1 fruit fly cellular context compared by ENCODE assay signal in the genomic region with DNA sequence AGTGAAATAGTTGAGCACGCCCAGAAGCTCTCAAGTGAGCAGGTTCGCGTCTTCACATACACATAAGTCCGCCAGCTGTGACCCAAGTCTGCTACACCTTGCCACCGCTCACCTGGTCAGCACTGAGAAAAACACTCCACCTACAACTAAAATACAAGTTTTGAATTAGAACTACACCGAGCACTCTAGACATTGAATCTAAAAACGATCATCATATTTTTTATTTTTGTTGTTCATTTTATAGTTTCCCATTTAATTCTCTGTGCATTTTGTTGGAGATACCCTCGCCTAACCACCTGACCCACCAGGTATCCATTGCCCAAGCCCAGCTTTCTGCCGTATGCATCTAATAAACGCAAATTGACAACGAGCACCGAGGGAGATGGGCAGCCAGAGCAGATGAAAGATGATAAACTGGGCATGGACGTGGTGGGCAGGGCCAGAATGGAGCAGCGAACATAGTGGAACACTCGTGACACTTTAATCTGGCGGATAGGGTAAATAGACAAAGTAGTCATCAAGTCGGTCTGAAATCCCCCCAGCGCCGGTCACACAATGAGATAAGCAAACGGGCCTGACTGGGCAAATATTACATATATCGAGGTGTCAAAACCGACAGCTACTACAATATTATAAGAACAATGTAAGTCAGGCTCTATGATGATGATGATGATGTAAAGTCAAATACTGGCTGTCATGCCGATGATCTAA.
TF ChIP-seq lines count a peak whose summit lies in the region.

No protein-coding gene starts in this region.

TF ChIP-seq in whole organism, embryonic, 481 proteins besides CTCF, POLR2A, EP300 and RAD21 (continued from another document):
- no peak for TF ChIP-seq C15 (GFP tag; IDR thresholded peaks at IDR 0.05; lab: Robert Waterston, UW)
- TF ChIP-seq gem (tag; optimal IDR thresholded peaks at IDR 0.05; lab: Kevin White, UChicago), result peak; percentile 13
- no peak for TF ChIP-seq CG1647 (GFP tag; optimal IDR thresholded peaks at IDR 0.05; lab: Kevin White, UChicago)
- peak; percentile 7; the same call in 1 of the 2 replicates for TF ChIP-seq Xrp1 (GFP tag; IDR thresholded peaks at IDR 0.05; lab: Robert Waterston, UW)
- TF ChIP-seq fd96Cb (tag; optimal IDR thresholded peaks at IDR 0.05; lab: Kevin White, UChicago), result no peak
- TF ChIP-seq CG10654 (GFP tag; optimal IDR thresholded peaks at IDR 0.05; lab: Kevin White, UChicago), result no peak
- TF ChIP-seq Ets65A (GFP tag; lab: Kevin White, UChicago), result peak; percentile 42
- TF ChIP-seq CG4404 (GFP tag; IDR thresholded peaks at IDR 0.05; lab: Robert Waterston, UW), result no peak
- TF ChIP-seq phol (tag; optimal IDR thresholded peaks at IDR 0.05; lab: Kevin White, UChicago), result peak; percentile 18
- TF ChIP-seq CG16863 (GFP tag; optimal IDR thresholded peaks at IDR 0.05; lab: Kevin White, UChicago), result peak; percentile 2
- TF ChIP-seq E2f1 (GFP tag; IDR thresholded peaks at IDR 0.05; lab: Robert Waterston, UW), result peak; percentile 50
- no peak for TF ChIP-seq Kr (GFP tag; optimal IDR thresholded peaks at IDR 0.05; lab: Kevin White, UChicago)
- TF ChIP-seq sens (GFP tag; lab: Kevin White, UChicago), result peak; percentile 59
- no peak for TF ChIP-seq CG7745 (tag; optimal IDR thresholded peaks at IDR 0.05; lab: Kevin White, UChicago)
- no peak for TF ChIP-seq BtbVII (GFP tag; optimal IDR thresholded peaks at IDR 0.05; lab: Kevin White, UChicago)
- 0 out of 3 replicates have a peak, but pooled peaks have one; percentile 18 for TF ChIP-seq Aef1 (GFP tag; IDR thresholded peaks at IDR 0.05; lab: Robert Waterston, UW)
- TF ChIP-seq bab2 (GFP tag; optimal IDR thresholded peaks at IDR 0.05; lab: Kevin White, UChicago), result peak; percentile 12
- TF ChIP-seq dysf (GFP tag; IDR thresholded peaks at IDR 0.05; lab: Robert Waterston, UW), result peak; percentile 45; the same call in 1 of the 3 replicates
- no peak for TF ChIP-seq CG12219 (GFP tag; optimal IDR thresholded peaks at IDR 0.05; lab: Kevin White, UChicago)
- peak; percentile 35 for TF ChIP-seq CG7839 (tag; optimal IDR thresholded peaks at IDR 0.05; lab: Kevin White, UChicago)
- TF ChIP-seq Ravus (GFP tag; IDR thresholded peaks at IDR 0.05; lab: Robert Waterston, UW), result peak; percentile 3; the same call in 1 of the 2 replicates
- TF ChIP-seq CG2712 (tag; optimal IDR thresholded peaks at IDR 0.05; lab: Kevin White, UChicago), result peak; percentile 15
- no peak for TF ChIP-seq schlank (tag; optimal IDR thresholded peaks at IDR 0.05; lab: Kevin White, UChicago)
- peak; percentile 44; the same call in 2 of the 3 replicates for TF ChIP-seq B-H1 (GFP tag; IDR thresholded peaks at IDR 0.05; lab: Robert Waterston, UW)
- peak; percentile 39 for TF ChIP-seq lab (GFP tag; optimal IDR thresholded peaks at IDR 0.05; lab: Kevin White, UChicago)
- peak; percentile 44 for TF ChIP-seq Drgx (GFP tag; IDR thresholded peaks at IDR 0.05; lab: Robert Waterston, UW)
- peak; percentile 33 for TF ChIP-seq Sox102F (GFP tag; optimal IDR thresholded peaks at IDR 0.05; lab: Kevin White, UChicago)
- peak; percentile 25 for TF ChIP-seq CG12391 (tag; optimal IDR thresholded peaks at IDR 0.05; lab: Kevin White, UChicago)
- no peak for TF ChIP-seq sd (tag; optimal IDR thresholded peaks at IDR 0.05; lab: Kevin White, UChicago)
- no peak for TF ChIP-seq gfzf (GFP tag; optimal IDR thresholded peaks at IDR 0.05; lab: Kevin White, UChicago)
- TF ChIP-seq sim (GFP tag; IDR thresholded peaks at IDR 0.05; lab: Robert Waterston, UW), result 0 out of 2 replicates have a peak, but pooled peaks have one; percentile 33
- TF ChIP-seq row (GFP tag; IDR thresholded peaks at IDR 0.05; lab: Robert Waterston, UW), result peak; percentile 55
- 0 out of 3 replicates have a peak, but pooled peaks have one; percentile 25 for TF ChIP-seq CG7357 (GFP tag; IDR thresholded peaks at IDR 0.05; lab: Robert Waterston, UW)
- TF ChIP-seq H15 (GFP tag; IDR thresholded peaks at IDR 0.05; lab: Robert Waterston, UW), result no peak
- peak in 1 of 2 experiments; percentile 58 for TF ChIP-seq Hr78 (GFP tag; optimal IDR thresholded peaks at IDR 0.05; lab: Kevin White, UChicago)
- no peak for TF ChIP-seq CG10147 (GFP tag; optimal IDR thresholded peaks at IDR 0.05; lab: Kevin White, UChicago)
- peak; percentile 78 for TF ChIP-seq Med (GFP tag; lab: Kevin White, UChicago)
- no peak for TF ChIP-seq eve (GFP tag; optimal IDR thresholded peaks at IDR 0.05; lab: Kevin White, UChicago)
- peak in 1 of 2 experiments; percentile 42 for TF ChIP-seq Hr51 (GFP tag; optimal IDR thresholded peaks at IDR 0.05; lab: Kevin White, UChicago)
- TF ChIP-seq vvl (GFP tag; IDR thresholded peaks at IDR 0.05; lab: Robert Waterston, UW), result peak; percentile 47; the same call in 1 of the 2 replicates
- TF ChIP-seq E2f2 (GFP tag; IDR thresholded peaks at IDR 0.05; lab: Robert Waterston, UW), result peak; percentile 24; the same call in 1 of the 2 replicates
- TF ChIP-seq dpn (GFP tag; optimal IDR thresholded peaks at IDR 0.05; lab: Kevin White, UChicago), result no peak
- TF ChIP-seq ssp (GFP tag; IDR thresholded peaks at IDR 0.05; lab: Robert Waterston, UW), result 0 out of 2 replicates have a peak, but pooled peaks have one; percentile 33
- TF ChIP-seq Ptx1 (GFP tag; IDR thresholded peaks at IDR 0.05; lab: Robert Waterston, UW), result peak; percentile 22; the same call in 1 of the 2 replicates
- TF ChIP-seq CG9876 (GFP tag; optimal IDR thresholded peaks at IDR 0.05; lab: Kevin White, UChicago), result no peak
- 0 out of 3 replicates have a peak, but pooled peaks have one; percentile 14 for TF ChIP-seq gce (GFP tag; IDR thresholded peaks at IDR 0.05; lab: Robert Waterston, UW)
- TF ChIP-seq dmrt99B (tag; optimal IDR thresholded peaks at IDR 0.05; lab: Kevin White, UChicago), result peak; percentile 57
- no peak for TF ChIP-seq corto (GFP tag; optimal IDR thresholded peaks at IDR 0.05; lab: Kevin White, UChicago)
- peak in 1 of 2 experiments; percentile 44 for TF ChIP-seq Pdp1 (GFP tag; optimal IDR thresholded peaks at IDR 0.05; lab: Kevin White, UChicago)
- peak; percentile 6 for TF ChIP-seq CG10979 (tag; optimal IDR thresholded peaks at IDR 0.05; lab: Kevin White, UChicago)
- peak; percentile 40 for TF ChIP-seq CG11504 (tag; optimal IDR thresholded peaks at IDR 0.05; lab: Kevin White, UChicago)
- TF ChIP-seq CG11456 (GFP tag; IDR thresholded peaks at IDR 0.05; lab: Robert Waterston, UW), result 0 out of 3 replicates have a peak, but pooled peaks have one; percentile 21
- peak; percentile 19 for TF ChIP-seq CG18262 (tag; optimal IDR thresholded peaks at IDR 0.05; lab: Kevin White, UChicago)
- no peak for TF ChIP-seq CG13775 (GFP tag; optimal IDR thresholded peaks at IDR 0.05; lab: Kevin White, UChicago)
- TF ChIP-seq CG5180 (GFP tag; optimal IDR thresholded peaks at IDR 0.05; lab: Kevin White, UChicago), result peak; percentile 12
- no peak for TF ChIP-seq CG6272 (GFP tag; IDR thresholded peaks at IDR 0.05; lab: Robert Waterston, UW)
- TF ChIP-seq Hmr (GFP tag; optimal IDR thresholded peaks at IDR 0.05; lab: Kevin White, UChicago), result no peak
- TF ChIP-seq amos (GFP tag; IDR thresholded peaks at IDR 0.05; lab: Robert Waterston, UW; ENCODE audit: partially characterized antibody), result no peak
- TF ChIP-seq hkb (optimal IDR thresholded peaks at IDR 0.05; lab: Kevin White, UChicago), result no peak
- 0 out of 2 replicates have a peak, but pooled peaks have one; percentile 14 for TF ChIP-seq hkb (GFP tag; IDR thresholded peaks at IDR 0.05; lab: Robert Waterston, UW)
- no peak for TF ChIP-seq Atf3 (GFP tag; optimal IDR thresholded peaks at IDR 0.05; lab: Kevin White, UChicago)
